Fruit fly (Drosophila melanogaster) whole organism, embryonic: ENCODE measurements around the gene CG34278.

Experiments used
- CG10431 ChIP-seq: fragments of 200-800 bp; sonication (Bioruptor generic); optimal IDR thresholded peaks from 3 replicates; lab custom pipeline; 2018; ENCODE audit warnings: missing biosample characterization, mild to moderate bottlenecking, missing genetic modification characterization
- CG10979 ChIP-seq: fragments of 200-800 bp; sonication (Bioruptor generic); optimal IDR thresholded peaks from 2 replicates; lab custom pipeline; 2018; ENCODE audit warnings: missing biosample characterization, mild to moderate bottlenecking, missing genetic modification characterization, moderate library complexity
- CG12391 ChIP-seq: fragments of 200-800 bp; sonication (Bioruptor generic); optimal IDR thresholded peaks from 3 replicates; lab custom pipeline; 2018; ENCODE audit warnings: missing biosample characterization, mild to moderate bottlenecking, missing genetic modification characterization, moderate library complexity
- CG13123 ChIP-seq: fragments of 200-800 bp; sonication (Bioruptor generic); optimal IDR thresholded peaks from 2 replicates; lab custom pipeline; 2016; ENCODE audit warnings: missing biosample characterization, missing genetic modification characterization
- CG16863 ChIP-seq: fragments of 200-800 bp; sonication (Bioruptor generic); optimal IDR thresholded peaks from 3 replicates; lab custom pipeline; 2016; ENCODE audit warnings: missing biosample characterization, missing genetic modification characterization
- CG17359 ChIP-seq: fragments of 200-800 bp; sonication (Bioruptor generic); optimal IDR thresholded peaks from 3 replicates; lab custom pipeline; 2018; ENCODE audit warnings: missing biosample characterization, mild to moderate bottlenecking, missing genetic modification characterization, moderate library complexity
- CG2116 ChIP-seq: fragments of 200-800 bp; sonication (Bioruptor generic); optimal IDR thresholded peaks from 3 replicates; lab custom pipeline; 2018; ENCODE audit warnings: missing biosample characterization, mild to moderate bottlenecking, missing genetic modification characterization
- CG2129 ChIP-seq: fragments of 200-800 bp; sonication (Bioruptor generic); IDR thresholded peaks from 2 replicates; pipeline ENCODE4 v1.3.6; 2022; ENCODE audit warnings: missing biosample characterization, missing genetic modification characterization; ENCODE audit not compliant: partially characterized antibody
- CG2678 ChIP-seq: fragments of 200-800 bp; sonication (Bioruptor generic); optimal IDR thresholded peaks from 3 replicates; lab custom pipeline; 2019; ENCODE audit warnings: missing biosample characterization, mild to moderate bottlenecking, missing genetic modification characterization, moderate library complexity
- CG2712 ChIP-seq: fragments of 200-800 bp; optimal IDR thresholded peaks from 3 replicates; lab custom pipeline; 2019; ENCODE audit warnings: missing biosample characterization, mild to moderate bottlenecking, missing genetic modification characterization, moderate library complexity
- CG30431 ChIP-seq: fragments of 200-800 bp; sonication (Bioruptor generic); optimal IDR thresholded peaks from 2 replicates; lab custom pipeline; 2017; ENCODE audit warnings: missing biosample characterization, missing genetic modification characterization
- CG42726 ChIP-seq: fragments of 200-800 bp; sonication (Bioruptor generic); IDR thresholded peaks from 2 replicates; pipeline ENCODE4 v1.3.6; 2022; ENCODE audit warnings: missing biosample characterization, missing genetic modification characterization; ENCODE audit not compliant: partially characterized antibody
- CG4328 ChIP-seq: fragments of 200-800 bp; sonication (Bioruptor generic); optimal IDR thresholded peaks from 3 replicates; lab custom pipeline; 2017; ENCODE audit warnings: missing biosample characterization, missing genetic modification reagents, missing genetic modification characterization
- CG7786 ChIP-seq: fragments of 200-800 bp; sonication (Bioruptor generic); optimal IDR thresholded peaks from 2 replicates; lab custom pipeline; 2016; ENCODE audit warnings: missing biosample characterization, missing genetic modification characterization
- CG7963 ChIP-seq: fragments of 200-800 bp; sonication (Bioruptor generic); IDR thresholded peaks from 3 replicates; pipeline ENCODE4 v1.3.6; 2022; ENCODE audit warnings: missing biosample characterization, missing genetic modification characterization; ENCODE audit not compliant: partially characterized antibody
- CG8924 ChIP-seq: fragments of 200-800 bp; optimal IDR thresholded peaks from 3 replicates; lab custom pipeline; 2019; ENCODE audit warnings: missing biosample characterization, mild to moderate bottlenecking, missing genetic modification characterization, moderate library complexity
- CG9727 ChIP-seq: fragments of 200-800 bp; sonication (Bioruptor generic); optimal IDR thresholded peaks from 3 replicates; lab custom pipeline; 2017; ENCODE audit warnings: missing biosample characterization, mild to moderate bottlenecking, missing genetic modification characterization
- Doc3 ChIP-seq: fragments of 200-800 bp; sonication (Bioruptor generic); IDR thresholded peaks from 3 replicates; pipeline ENCODE4 v1.3.6; 2022; ENCODE audit warnings: missing biosample characterization, missing genetic modification characterization; ENCODE audit not compliant: partially characterized antibody
- Dref ChIP-seq: fragments of 200-800 bp; sonication (Bioruptor generic); IDR thresholded peaks from 2 replicates; pipeline ENCODE4 v1.3.6; 2022; ENCODE audit warnings: missing biosample characterization, missing genetic modification characterization
- E2f2 ChIP-seq: fragments of 200-800 bp; sonication (Bioruptor generic); IDR thresholded peaks from 2 replicates; pipeline ENCODE4 v1.3.6; 2022; ENCODE audit warnings: missing biosample characterization, missing genetic modification characterization
- Gug ChIP-seq: fragments of 200-800 bp; sonication (Bioruptor generic); IDR thresholded peaks from 4 replicates; pipeline ENCODE4 v1.3.6; 2022; ENCODE audit warnings: missing biosample characterization, missing genetic modification characterization
- HLH54F ChIP-seq: fragments of 200-800 bp; sonication (Bioruptor generic); optimal IDR thresholded peaks from 3 replicates; lab custom pipeline; 2016; ENCODE audit warnings: missing biosample characterization, missing genetic modification characterization
- MESR4 ChIP-seq: fragments of 200-800 bp; sonication (Bioruptor generic); optimal IDR thresholded peaks from 2 replicates; lab custom pipeline; 2018; ENCODE audit warnings: missing biosample characterization, mild to moderate bottlenecking, missing genetic modification characterization, moderate library complexity
- Med ChIP-seq: fragments of 200-800 bp; sonication (Bioruptor generic); peaks from one replicate; lab custom pipeline; 2016; ENCODE audit warnings: missing biosample characterization, missing genetic modification characterization, mild to moderate bottlenecking, inconsistent platforms, moderate library complexity
- NC2α ChIP-seq: fragments of 200-800 bp; sonication (Bioruptor generic); optimal IDR thresholded peaks from 2 replicates; lab custom pipeline; 2016; ENCODE audit warnings: missing biosample characterization, missing genetic modification characterization
- NC2β ChIP-seq: fragments of 200-800 bp; sonication (Bioruptor generic); optimal IDR thresholded peaks from 2 replicates; lab custom pipeline; 2016; ENCODE audit warnings: missing biosample characterization, missing genetic modification characterization
- Nf-YA ChIP-seq: fragments of 200-800 bp; sonication (Bioruptor generic); IDR thresholded peaks from 2 replicates; pipeline ENCODE4 v1.3.6; 2022; ENCODE audit warnings: missing biosample characterization, missing genetic modification characterization
- Opbp ChIP-seq: fragments of 200-800 bp; sonication (Bioruptor generic); IDR thresholded peaks from 3 replicates; pipeline ENCODE4 v1.3.6; 2022; ENCODE audit warnings: missing biosample characterization, missing genetic modification characterization; ENCODE audit not compliant: partially characterized antibody
- Sry-β ChIP-seq: fragments of 200-800 bp; sonication (Bioruptor generic); optimal IDR thresholded peaks from 2 replicates; lab custom pipeline; 2018; ENCODE audit warnings: missing biosample characterization, mild to moderate bottlenecking, missing genetic modification characterization, moderate library complexity
- YL-1 ChIP-seq: fragments of 200-800 bp; sonication (Bioruptor generic); optimal IDR thresholded peaks from 3 replicates; lab custom pipeline; 2017; ENCODE audit warnings: missing biosample characterization, mild to moderate bottlenecking, missing genetic modification characterization
- amos ChIP-seq: fragments of 200-800 bp; sonication (Bioruptor generic); IDR thresholded peaks from 2 replicates; pipeline ENCODE4 v1.3.6; 2022; ENCODE audit warnings: missing biosample characterization, missing genetic modification characterization; ENCODE audit not compliant: partially characterized antibody
- bbx ChIP-seq: fragments of 200-800 bp; sonication (Bioruptor generic); IDR thresholded peaks from 2 replicates; pipeline ENCODE4 v1.3.6; 2022; ENCODE audit warnings: missing biosample characterization, missing genetic modification characterization; ENCODE audit not compliant: partially characterized antibody
- dati ChIP-seq: fragments of 200-800 bp; sonication (Bioruptor generic); IDR thresholded peaks from 2 replicates; pipeline ENCODE4 v1.3.6; 2022; ENCODE audit warnings: missing biosample characterization, missing genetic modification characterization
- fd3F ChIP-seq: fragments of 200-800 bp; sonication (Bioruptor generic); optimal IDR thresholded peaks from 2 replicates; lab custom pipeline; 2018; ENCODE audit warnings: missing biosample characterization, mild to moderate bottlenecking, missing genetic modification characterization, moderate library complexity
- gem ChIP-seq: fragments of 200-800 bp; sonication (Bioruptor generic); optimal IDR thresholded peaks from 2 replicates; lab custom pipeline; 2019; ENCODE audit warnings: missing biosample characterization, mild to moderate bottlenecking, missing genetic modification characterization, moderate library complexity
- hb ChIP-seq: fragments of 200-800 bp; sonication (Bioruptor generic); IDR thresholded peaks from 3 replicates; pipeline ENCODE4 v1.3.6; 2022; ENCODE audit warnings: missing biosample characterization, missing genetic modification characterization; ENCODE audit not compliant: partially characterized antibody
- hkb ChIP-seq, 2 experiments: fragments of 200-800 bp in 1 of 2; fragments of >200 bp in 1 of 2; sonication (Bioruptor generic) in 1 of 2; IDR thresholded peaks in 1 of 2; optimal IDR thresholded peaks in 1 of 2; 2 replicates each; pipeline versions ENCODE4 v1.3.6 to Lab custom; 2017 to 2022; ENCODE audit warnings: missing biosample characterization in 1 of 2, missing genetic modification characterization in 1 of 2
- knrl ChIP-seq: fragments of 200-800 bp; sonication (Bioruptor generic); IDR thresholded peaks from 3 replicates; pipeline ENCODE4 v1.3.6; 2022; ENCODE audit warnings: missing biosample characterization, missing genetic modification characterization; ENCODE audit not compliant: partially characterized antibody
- nerfin-2 ChIP-seq: fragments of 200-800 bp; sonication (Bioruptor generic); IDR thresholded peaks from 2 replicates; pipeline ENCODE4 v1.3.6; 2022; ENCODE audit warnings: missing biosample characterization, missing genetic modification characterization; ENCODE audit not compliant: partially characterized antibody
- nmo ChIP-seq: fragments of 200-800 bp; sonication (Bioruptor generic); optimal IDR thresholded peaks from 2 replicates; lab custom pipeline; 2018; ENCODE audit warnings: missing biosample characterization, mild to moderate bottlenecking, missing genetic modification characterization, moderate library complexity
- phol ChIP-seq: fragments of 200-800 bp; sonication (Bioruptor generic); optimal IDR thresholded peaks from 3 replicates; lab custom pipeline; 2018; ENCODE audit warnings: missing biosample characterization, mild to moderate bottlenecking, missing genetic modification characterization, moderate library complexity
- row ChIP-seq: fragments of 200-800 bp; sonication (Bioruptor generic); IDR thresholded peaks from 3 replicates; pipeline ENCODE4 v1.3.6; 2022; ENCODE audit warnings: missing biosample characterization, missing genetic modification characterization
- sna ChIP-seq: fragments of 200-800 bp; sonication (Bioruptor generic); IDR thresholded peaks from 2 replicates; pipeline ENCODE4 v1.3.6; 2022; ENCODE audit warnings: missing biosample characterization, missing genetic modification characterization; ENCODE audit not compliant: partially characterized antibody
- stwl ChIP-seq: fragments of 200-800 bp; sonication (Bioruptor generic); optimal IDR thresholded peaks from 3 replicates; lab custom pipeline; 2018; ENCODE audit warnings: missing biosample characterization, mild to moderate bottlenecking, missing genetic modification characterization, moderate library complexity
- toy ChIP-seq: fragments of 200-800 bp; sonication (Bioruptor generic); IDR thresholded peaks from 2 replicates; pipeline ENCODE4 v1.3.6; 2022; ENCODE audit warnings: missing biosample characterization, missing genetic modification characterization

CG34278 gene

dm6 chr3R:17085029-17085807 is 35.0 kb upstream of the CG34278 start, which contains the start of gene GckIII (continued):
- TF ChIP-seq CG2129 (GFP tag; lab: Robert Waterston, UW) (peak; percentile 86), Sry-β (GFP tag; lab: Kevin White, UChicago) (peak; percentile 5), knrl (GFP tag; lab: Robert Waterston, UW) (peak; percentile 72; the same call in 2 of the 3 replicates), CG4328 (GFP tag; lab: Kevin White, UChicago) (no peak), CG10979 (tag; lab: Kevin White, UChicago) (peak; percentile 2), stwl (peak; percentile 59), CG2678 (tag; lab: Kevin White, UChicago) (no peak), nmo (GFP tag; lab: Kevin White, UChicago) (peak; percentile 2), Dref (GFP tag; lab: Robert Waterston, UW) (peak; percentile 79), Doc3 (GFP tag; lab: Robert Waterston, UW) (peak; percentile 86), Opbp (peak; percentile 11; the same call in 2 of the 3 replicates), CG7786 (no peak), NC2α (no peak), CG9727 (GFP tag; lab: Kevin White, UChicago) (peak; percentile 5), sna (GFP tag; lab: Robert Waterston, UW) (peak; percentile 81), nerfin-2 (GFP tag; lab: Robert Waterston, UW) (peak; percentile 57), fd3F (GFP tag; lab: Kevin White, UChicago) (no peak), hb (peak; percentile 79), E2f2 (GFP tag; lab: Robert Waterston, UW) (peak; percentile 51; the same call in 1 of the 2 replicates), CG7963 (GFP tag; lab: Robert Waterston, UW) (peak; percentile 59; the same call in 2 of the 3 replicates), NC2β (no peak), CG17359 (tag; lab: Kevin White, UChicago) (peak; percentile 17), YL-1 (GFP tag; lab: Kevin White, UChicago) (peak; percentile 5), CG16863 (GFP tag; lab: Kevin White, UChicago) (no peak), MESR4 (GFP tag; lab: Kevin White, UChicago) (peak; percentile 89), dati (GFP tag; lab: Robert Waterston, UW) (no peak), phol (tag; lab: Kevin White, UChicago) (peak; percentile 19), toy (GFP tag; lab: Robert Waterston, UW) (no peak), row (GFP tag; lab: Robert Waterston, UW) (0 out of 3 replicates have a peak, but pooled peaks have one; percentile 17), CG42726 (GFP tag; lab: Robert Waterston, UW) (peak; percentile 73; the same call in 1 of the 2 replicates), CG2712 (tag; lab: Kevin White, UChicago) (peak; percentile 42), bbx (GFP tag; lab: Robert Waterston, UW) (peak; percentile 86)
- TF ChIP-seq, all 482 proteins: peak for 68

dm6 chr3R:17087977-17088618 is 32.2 kb upstream of the CG34278 start, which contains the start of gene cal1:
cal1 (plus strand) TSS chr3R:17088280.
- peak; percentile 97 for TF ChIP-seq E2f2 (GFP tag; lab: Robert Waterston, UW)
- TF ChIP-seq Med (GFP tag; lab: Kevin White, UChicago): no peak
- peak; percentile 78 for TF ChIP-seq hkb (optimal IDR thresholded peaks at IDR 0.05; lab: Kevin White, UChicago)
- TF ChIP-seq hkb (GFP tag; IDR thresholded peaks at IDR 0.05; lab: Robert Waterston, UW): no peak
- TF ChIP-seq CG8924 (tag; lab: Kevin White, UChicago): peak; percentile 19
- no peak for TF ChIP-seq Nf-YA
- no peak for TF ChIP-seq CG10431 (GFP tag; lab: Kevin White, UChicago)
- TF ChIP-seq fd3F (GFP tag; lab: Kevin White, UChicago): no peak
- TF ChIP-seq CG17359 (tag; lab: Kevin White, UChicago): no peak
- peak; percentile 28 for TF ChIP-seq CG12391 (tag; lab: Kevin White, UChicago)
- TF ChIP-seq gem (tag; lab: Kevin White, UChicago): no peak
- TF ChIP-seq CG13123: no peak
- 0 out of 2 replicates have a peak, but pooled peaks have one; percentile 26 for TF ChIP-seq amos (GFP tag; lab: Robert Waterston, UW)
- no peak for TF ChIP-seq CG30431 (GFP tag; lab: Kevin White, UChicago)
- peak; percentile 95 for TF ChIP-seq phol (tag; lab: Kevin White, UChicago)
- no peak for TF ChIP-seq Gug
- peak; percentile 61 for TF ChIP-seq CG2116 (GFP tag; lab: Kevin White, UChicago)
- TF ChIP-seq HLH54F (GFP tag; lab: Kevin White, UChicago): no peak
